Worm (Caenorhabditis elegans): Measurements from ENCODE around the gene C16C8.25.

ce11 chrII:3470549-3470948 lies 21.5 kb downstream of the C16C8.25 start, which contains the start of gene Y49F6B.20:
- no peak for TF ChIP-seq egl-18 (GFP tag; IDR thresholded peaks at IDR 0.05)
- TF ChIP-seq ztf-3 (GFP tag; optimal IDR thresholded peaks at IDR 0.05): no peak
- TF ChIP-seq madf-3 (GFP tag; IDR thresholded peaks at IDR 0.05): no peak
- no peak for TF ChIP-seq rpc-1 (optimal IDR thresholded peaks at IDR 0.05)
- no peak for TF ChIP-seq rpc-1 (tag; optimal IDR thresholded peaks at IDR 0.05)
- TF ChIP-seq pha-4 (tag; optimal IDR thresholded peaks at IDR 0.05): no peak

Measured in whole organism, young adult.